Fruit fly (Drosophila melanogaster) whole organism, embryonic: Measurements from ENCODE around the gene Pgd.

Source experiments
- Atf-2 ChIP-seq: fragments of 200-800 bp; sonication (Bioruptor generic); optimal IDR thresholded peaks from 2 replicates; lab custom pipeline; 2016; ENCODE audit warnings: missing biosample characterization, missing genetic modification characterization
- CG11247 ChIP-seq: fragments of 200-800 bp; sonication (Bioruptor generic); IDR thresholded peaks from 2 replicates; pipeline ENCODE4 v1.3.6; 2022; ENCODE audit warnings: missing biosample characterization, missing genetic modification characterization
- CG11504 ChIP-seq: fragments of 200-800 bp; sonication (Bioruptor generic); optimal IDR thresholded peaks from 3 replicates; lab custom pipeline; 2019; ENCODE audit warnings: missing biosample characterization, mild to moderate bottlenecking, missing genetic modification characterization, moderate library complexity
- CG11560 ChIP-seq: fragments of 200-800 bp; sonication (Bioruptor generic); IDR thresholded peaks from 3 replicates; pipeline ENCODE4 v1.3.6; 2022; ENCODE audit warnings: missing biosample characterization, missing genetic modification characterization
- CG12104 ChIP-seq: fragments of 200-800 bp; sonication (Bioruptor generic); optimal IDR thresholded peaks from 3 replicates; lab custom pipeline; 2016; ENCODE audit warnings: missing biosample characterization, missing genetic modification characterization
- CG15269 ChIP-seq: fragments of 200-800 bp; sonication (Bioruptor generic); optimal IDR thresholded peaks from 2 replicates; lab custom pipeline; 2018; ENCODE audit warnings: missing biosample characterization, mild to moderate bottlenecking, missing genetic modification characterization, moderate library complexity
- CG18011 ChIP-seq: fragments of 200-800 bp; sonication (Bioruptor generic); optimal IDR thresholded peaks from 2 replicates; lab custom pipeline; 2017; ENCODE audit warnings: missing biosample characterization, missing genetic modification characterization, mild to moderate bottlenecking, moderate library complexity, missing genotype
- CG2202 ChIP-seq: fragments of 200-800 bp; sonication (Bioruptor generic); optimal IDR thresholded peaks from 2 replicates; lab custom pipeline; 2018; ENCODE audit warnings: missing biosample characterization, mild to moderate bottlenecking, missing genetic modification characterization
- CG2678 ChIP-seq: fragments of 200-800 bp; sonication (Bioruptor generic); optimal IDR thresholded peaks from 3 replicates; lab custom pipeline; 2019; ENCODE audit warnings: missing biosample characterization, mild to moderate bottlenecking, missing genetic modification characterization, moderate library complexity
- CG2712 ChIP-seq: fragments of 200-800 bp; optimal IDR thresholded peaks from 3 replicates; lab custom pipeline; 2019; ENCODE audit warnings: missing biosample characterization, mild to moderate bottlenecking, missing genetic modification characterization, moderate library complexity
- CG30403 ChIP-seq: fragments of 200-800 bp; sonication (Bioruptor generic); optimal IDR thresholded peaks from 3 replicates; lab custom pipeline; 2016; ENCODE audit warnings: missing biosample characterization, missing genetic modification characterization
- CG31224 ChIP-seq: fragments of 200-800 bp; sonication (Bioruptor generic); IDR thresholded peaks from 2 replicates; pipeline ENCODE4 v1.3.6; 2022; ENCODE audit warnings: missing biosample characterization, missing genetic modification characterization
- CG33557 ChIP-seq: fragments of 200-800 bp; sonication (Bioruptor generic); optimal IDR thresholded peaks from 2 replicates; lab custom pipeline; 2019; ENCODE audit warnings: missing biosample characterization, mild to moderate bottlenecking, missing genetic modification characterization, moderate library complexity
- CG4282 ChIP-seq: fragments of 200-800 bp; sonication (Bioruptor generic); optimal IDR thresholded peaks from 2 replicates; lab custom pipeline; 2016; ENCODE audit warnings: missing biosample characterization, missing genetic modification characterization
- CG7271 ChIP-seq: fragments of 200-800 bp; sonication (Bioruptor generic); optimal IDR thresholded peaks from 2 replicates; lab custom pipeline; 2018; ENCODE audit warnings: missing biosample characterization, mild to moderate bottlenecking, missing genetic modification characterization, moderate library complexity
- CG7839 ChIP-seq: fragments of 200-800 bp; sonication (Bioruptor generic); optimal IDR thresholded peaks from 3 replicates; lab custom pipeline; 2018; ENCODE audit warnings: missing biosample characterization, mild to moderate bottlenecking, missing genetic modification characterization, moderate library complexity
- CG8924 ChIP-seq: fragments of 200-800 bp; optimal IDR thresholded peaks from 3 replicates; lab custom pipeline; 2019; ENCODE audit warnings: missing biosample characterization, mild to moderate bottlenecking, missing genetic modification characterization, moderate library complexity
- CG8944 ChIP-seq: fragments of 200-800 bp; sonication (Bioruptor generic); optimal IDR thresholded peaks from 3 replicates; lab custom pipeline; 2016; ENCODE audit warnings: missing biosample characterization, missing genetic modification characterization
- D ChIP-seq, 2 experiments: fragments of 200-800 bp in 1 of 2; fragments of >200 bp in 1 of 2; sonication (Bioruptor generic) in 1 of 2; optimal IDR thresholded peaks; 2 replicates in 1 of 2; 3 replicates in 1 of 2; lab custom pipeline; 2017; ENCODE audit warnings: mild to moderate bottlenecking in 1 of 2, missing biosample characterization in 1 of 2, missing genetic modification characterization in 1 of 2, missing genetic modification reagents in 1 of 2
- Elba2 ChIP-seq: fragments of 200-800 bp; sonication (Bioruptor generic); optimal IDR thresholded peaks from 3 replicates; lab custom pipeline; 2016; ENCODE audit warnings: missing biosample characterization, missing genetic modification characterization
- GATAe ChIP-seq: fragments of 200-800 bp; sonication (Bioruptor generic); conservative IDR thresholded peaks from 2 replicates; pipeline ENCODE4 v1.3.6; 2022; ENCODE audit warnings: missing biosample characterization, missing genetic modification characterization
- HmgZ ChIP-seq: fragments of 200-800 bp; sonication (Bioruptor generic); optimal IDR thresholded peaks from 2 replicates; lab custom pipeline; 2018; ENCODE audit warnings: missing biosample characterization, mild to moderate bottlenecking, missing genetic modification characterization
- Hr78 ChIP-seq, 2 experiments: fragments of 200-800 bp in 1 of 2; fragments of >200 bp in 1 of 2; sonication (Bioruptor generic) in 1 of 2; optimal IDR thresholded peaks; 2 replicates each; lab custom pipeline; 2017 to 2019; ENCODE audit warnings: missing biosample characterization in 2 of 2, missing genetic modification characterization in 2 of 2, mild to moderate bottlenecking in 1 of 2, moderate library complexity in 1 of 2
- Kr ChIP-seq: fragments of 200-800 bp; sonication (Bioruptor generic); optimal IDR thresholded peaks from 2 replicates; lab custom pipeline; 2017; ENCODE audit warnings: missing biosample characterization, mild to moderate bottlenecking, missing genetic modification characterization
- Meics ChIP-seq: fragments of 200-800 bp; sonication (Bioruptor generic); optimal IDR thresholded peaks from 2 replicates; lab custom pipeline; 2017; ENCODE audit warnings: missing biosample characterization, mild to moderate bottlenecking, missing genetic modification characterization
- Myb ChIP-seq: fragments of 200-800 bp; sonication (Bioruptor generic); optimal IDR thresholded peaks from 2 replicates; lab custom pipeline; 2016; ENCODE audit warnings: missing biosample characterization, missing genetic modification characterization
- Nf-YC ChIP-seq: fragments of 200-800 bp; optimal IDR thresholded peaks from 3 replicates; lab custom pipeline; 2019; ENCODE audit warnings: missing biosample characterization, mild to moderate bottlenecking, missing genetic modification characterization, moderate library complexity
- Side ChIP-seq: fragments of 200-800 bp; sonication (Bioruptor generic); optimal IDR thresholded peaks from 2 replicates; lab custom pipeline; 2016; ENCODE audit warnings: missing biosample characterization, missing genetic modification characterization
- Sry-β ChIP-seq: fragments of 200-800 bp; sonication (Bioruptor generic); optimal IDR thresholded peaks from 2 replicates; lab custom pipeline; 2018; ENCODE audit warnings: missing biosample characterization, mild to moderate bottlenecking, missing genetic modification characterization, moderate library complexity
- cg ChIP-seq: fragments of 200-800 bp; sonication (Bioruptor generic); optimal IDR thresholded peaks from 3 replicates; lab custom pipeline; 2019; ENCODE audit warnings: missing biosample characterization, mild to moderate bottlenecking, missing genetic modification characterization, moderate library complexity
- chm ChIP-seq: fragments of 200-800 bp; sonication (Bioruptor generic); IDR thresholded peaks from 2 replicates; pipeline ENCODE4 v1.3.6; 2022; ENCODE audit warnings: missing biosample characterization, missing genetic modification characterization
- crol ChIP-seq: fragments of 200-800 bp; sonication (Bioruptor generic); IDR thresholded peaks from 2 replicates; pipeline ENCODE4 v1.3.6; 2022; ENCODE audit warnings: missing biosample characterization, missing genetic modification characterization
- cwo ChIP-seq: fragments of 200-800 bp; sonication (Bioruptor generic); optimal IDR thresholded peaks from 3 replicates; lab custom pipeline; 2017; ENCODE audit warnings: missing biosample characterization, missing genetic modification characterization, mild to moderate bottlenecking, moderate library complexity, missing genetic modification reagents
- eyg ChIP-seq: fragments of 200-800 bp; sonication (Bioruptor generic); optimal IDR thresholded peaks from 3 replicates; lab custom pipeline; 2016; ENCODE audit warnings: missing biosample characterization, missing genetic modification characterization
- fd102C ChIP-seq: fragments of 200-800 bp; sonication (Bioruptor generic); optimal IDR thresholded peaks from 2 replicates; lab custom pipeline; 2018; ENCODE audit warnings: missing biosample characterization, mild to moderate bottlenecking, missing genetic modification characterization, moderate library complexity
- gce ChIP-seq: fragments of 200-800 bp; sonication (Bioruptor generic); IDR thresholded peaks from 3 replicates; pipeline ENCODE4 v1.3.6; 2022; ENCODE audit warnings: missing biosample characterization, missing genetic modification characterization
- gcm2 ChIP-seq: fragments of 200-800 bp; sonication (Bioruptor generic); optimal IDR thresholded peaks from 2 replicates; lab custom pipeline; 2016; ENCODE audit warnings: missing biosample characterization, missing genetic modification characterization
- gro ChIP-seq: fragments of 200-800 bp; sonication (Bioruptor generic); optimal IDR thresholded peaks from 2 replicates; lab custom pipeline; 2016; ENCODE audit warnings: missing biosample characterization, missing genetic modification characterization
- hth ChIP-seq: fragments of >200 bp; optimal IDR thresholded peaks from 2 replicates; lab custom pipeline; 2017; ENCODE audit warnings: inconsistent platforms
- lola ChIP-seq, 3 experiments: fragments of >200 bp in 2 of 3; fragments of 200-800 bp in 1 of 3; sonication (Bioruptor generic) in 1 of 3; optimal IDR thresholded peaks; 2 replicates each; lab custom pipeline; 2017 to 2019; ENCODE audit warnings: missing biosample characterization in 3 of 3, missing genetic modification characterization in 3 of 3, mild to moderate bottlenecking in 1 of 3, moderate library complexity in 1 of 3
- nau ChIP-seq: fragments of 200-800 bp; sonication (Bioruptor generic); optimal IDR thresholded peaks from 3 replicates; lab custom pipeline; 2017; ENCODE audit warnings: missing biosample characterization, mild to moderate bottlenecking, missing genetic modification characterization, missing genetic modification reagents
- nerfin-1 ChIP-seq: fragments of 200-800 bp; sonication (Bioruptor generic); optimal IDR thresholded peaks from 3 replicates; lab custom pipeline; 2019; ENCODE audit warnings: missing biosample characterization, mild to moderate bottlenecking, missing genetic modification characterization, moderate library complexity
- peb ChIP-seq: fragments of 200-800 bp; sonication (Bioruptor generic); IDR thresholded peaks from 2 replicates; pipeline ENCODE4 v1.3.6; 2022; ENCODE audit warnings: missing biosample characterization, missing genetic modification characterization
- pzg ChIP-seq: fragments of 200-800 bp; sonication (Bioruptor generic); optimal IDR thresholded peaks from 3 replicates; lab custom pipeline; 2018; ENCODE audit warnings: missing biosample characterization, mild to moderate bottlenecking, missing genetic modification characterization, moderate library complexity
- slou ChIP-seq: fragments of 200-800 bp; sonication (Bioruptor generic); optimal IDR thresholded peaks from 3 replicates; lab custom pipeline; 2016; ENCODE audit warnings: missing biosample characterization, missing genetic modification characterization
- stwl ChIP-seq: fragments of 200-800 bp; sonication (Bioruptor generic); optimal IDR thresholded peaks from 3 replicates; lab custom pipeline; 2018; ENCODE audit warnings: missing biosample characterization, mild to moderate bottlenecking, missing genetic modification characterization, moderate library complexity
- tap ChIP-seq: fragments of 200-800 bp; optimal IDR thresholded peaks from 3 replicates; lab custom pipeline; 2019; ENCODE audit warnings: missing biosample characterization, mild to moderate bottlenecking, missing genetic modification characterization, moderate library complexity
- zen ChIP-seq: fragments of 200-800 bp; sonication (Bioruptor generic); optimal IDR thresholded peaks from 3 replicates; lab custom pipeline; 2018; ENCODE audit warnings: missing biosample characterization, mild to moderate bottlenecking, missing genetic modification characterization, moderate library complexity

The Pgd gene

dm6 chrX:2137587-2138341, 7.2 kb upstream of the Pgd start (continued):
- TF ChIP-seq CG11504 (tag; lab: Kevin White, UChicago) (peak; percentile 98), hth (no peak), CG11560 (tag; lab: Robert Waterston, UW) (peak; percentile 91), Sry-β (GFP tag; lab: Kevin White, UChicago) (peak; percentile 63), crol (GFP tag; lab: Robert Waterston, UW) (peak; percentile 82), Hr78 (GFP tag; optimal IDR thresholded peaks at IDR 0.05; lab: Kevin White, UChicago) (peak in 1 of 2 experiments; percentile 67), gce (GFP tag; lab: Robert Waterston, UW) (peak; percentile 97), zen (peak; percentile 99), nerfin-1 (tag; lab: Kevin White, UChicago) (peak; percentile 99), HmgZ (tag; lab: Kevin White, UChicago) (peak; percentile 99), chm (peak; percentile 97), cg (GFP tag; lab: Kevin White, UChicago) (peak; percentile 65), CG2712 (peak; percentile 100), CG7271 (peak; percentile 99), Nf-YC (tag; lab: Kevin White, UChicago) (peak; percentile 92), tap (peak; percentile 99), CG33557 (peak; percentile 99), fd102C (GFP tag; lab: Kevin White, UChicago) (peak; percentile 97), Meics (GFP tag; lab: Kevin White, UChicago) (peak; percentile 99), CG11247 (GFP tag; lab: Robert Waterston, UW) (peak; percentile 98), CG8944 (GFP tag; lab: Kevin White, UChicago) (peak; percentile 78), nau (GFP tag; lab: Kevin White, UChicago) (peak; percentile 98), eyg (GFP tag; lab: Kevin White, UChicago) (peak; percentile 55), gro (GFP tag; lab: Kevin White, UChicago) (peak; percentile 92), slou (GFP tag; lab: Kevin White, UChicago) (peak; percentile 98), CG12104 (GFP tag; lab: Kevin White, UChicago) (peak; percentile 99), CG15269 (tag; lab: Kevin White, UChicago) (peak; percentile 99), pzg (GFP tag; lab: Kevin White, UChicago) (peak; percentile 20), CG18011 (GFP tag; lab: Kevin White, UChicago) (peak; percentile 94), peb (GFP tag; lab: Robert Waterston, UW) (peak; percentile 99), Atf-2 (GFP tag; lab: Kevin White, UChicago) (peak; percentile 85), gcm2 (GFP tag; lab: Kevin White, UChicago) (peak; percentile 93), CG8924 (tag; lab: Kevin White, UChicago) (peak; percentile 99), D (optimal IDR thresholded peaks at IDR 0.05; lab: Kevin White, UChicago) (no peak), D (GFP tag; optimal IDR thresholded peaks at IDR 0.05; lab: Kevin White, UChicago) (peak; percentile 99), stwl (tag; lab: Kevin White, UChicago) (peak; percentile 87), Elba2 (peak; percentile 91), Side (GFP tag; lab: Kevin White, UChicago) (peak; percentile 92), CG31224 (GFP tag; lab: Robert Waterston, UW) (peak; percentile 97), CG2202 (peak; percentile 99), CG2678 (tag; lab: Kevin White, UChicago) (peak; percentile 100), cwo (GFP tag; lab: Kevin White, UChicago) (peak; percentile 98), Kr (peak; percentile 97), lola (GFP tag; optimal IDR thresholded peaks at IDR 0.05; lab: Kevin White, UChicago) (peak in 1 of 3 experiments; percentile 99), Myb (GFP tag; lab: Kevin White, UChicago) (peak; percentile 32), CG7839 (tag; lab: Kevin White, UChicago) (peak; percentile 99), GATAe (GFP tag; lab: Robert Waterston, UW) (peak; percentile 97), CG4282 (peak; percentile 91), CG30403 (peak; percentile 97)
